Fruit fly (Drosophila melanogaster) whole organism, prepupa: ENCODE data around the gene Mocs2A.

Experiments used
- CG11762 ChIP-seq: fragments of 200-800 bp; sonication (Bioruptor generic); optimal IDR thresholded peaks from 3 replicates; lab custom pipeline; 2016; ENCODE audit warnings: missing biosample characterization, missing genetic modification characterization; ENCODE audit not compliant: insufficient read depth
- CG6808 ChIP-seq: fragments of 200-800 bp; sonication (Bioruptor generic); optimal IDR thresholded peaks from 3 replicates; lab custom pipeline; 2017; ENCODE audit warnings: missing biosample characterization, missing genetic modification characterization, mild to moderate bottlenecking, moderate library complexity, missing genetic modification reagents
- Hr39 ChIP-seq: fragments of 200-800 bp; sonication (Bioruptor generic); optimal IDR thresholded peaks from 2 replicates; lab custom pipeline; 2016; ENCODE audit warnings: missing biosample characterization, missing genetic modification characterization
- fd59A ChIP-seq: fragments of 200-800 bp; sonication (Bioruptor generic); optimal IDR thresholded peaks from 2 replicates; lab custom pipeline; 2017; ENCODE audit warnings: missing biosample characterization, mild to moderate bottlenecking, missing genetic modification characterization, missing genetic modification reagents
- fd85E ChIP-seq: fragments of 200-800 bp; sonication (Bioruptor generic); optimal IDR thresholded peaks from 3 replicates; lab custom pipeline; 2016; ENCODE audit warnings: missing biosample characterization, missing genetic modification characterization
- ss ChIP-seq, 2 experiments: fragments of 200-800 bp; sonication (Bioruptor generic); optimal IDR thresholded peaks; 2 replicates in 1 of 2; 3 replicates in 1 of 2; lab custom pipeline; 2017 to 2018; ENCODE audit warnings: mild to moderate bottlenecking in 2 of 2, missing biosample characterization in 2 of 2, missing genetic modification characterization in 2 of 2, moderate library complexity in 1 of 2
- vri ChIP-seq: fragments of 200-800 bp; sonication (Bioruptor generic); optimal IDR thresholded peaks from 3 replicates; lab custom pipeline; 2016; ENCODE audit warnings: missing biosample characterization, mild to moderate bottlenecking, missing genetic modification characterization

- TF ChIP-seq CG11762 (GFP tag; lab: Kevin White, UChicago) (no peak), fd85E (GFP tag; lab: Kevin White, UChicago) (no peak), CG6808 (GFP tag; lab: Kevin White, UChicago) (no peak), fd59A (GFP tag; lab: Kevin White, UChicago) (no peak), ss (GFP tag; optimal IDR thresholded peaks at IDR 0.05; lab: Kevin White, UChicago) (no peak), vri (GFP tag; lab: Kevin White, UChicago) (no peak), Hr39 (GFP tag; lab: Kevin White, UChicago) (no peak)
Observed at dm6 chr3R:25172353-25172752, 45.2 kb upstream of the Mocs2A start.
